Fruit fly (Drosophila melanogaster) whole organism, embryonic: ENCODE data around the gene Nplp3.

ENCODE experiments used
- Aef1 ChIP-seq: fragments of 200-800 bp; sonication (Bioruptor generic); IDR thresholded peaks from 3 replicates; pipeline ENCODE4 v1.3.6; 2022; ENCODE audit warnings: missing biosample characterization, missing genetic modification characterization
- Awh ChIP-seq: fragments of 200-800 bp; sonication (Bioruptor generic); IDR thresholded peaks from 2 replicates; pipeline ENCODE4, ENCODE4 v1.3.6; 2022; ENCODE audit warnings: missing biosample characterization, missing genetic modification characterization
- B-H1 ChIP-seq: fragments of 200-800 bp; sonication (Bioruptor generic); IDR thresholded peaks from 3 replicates; pipeline ENCODE4 v1.3.6; 2022; ENCODE audit warnings: missing biosample characterization, missing genetic modification characterization
- Bteb2 ChIP-seq: fragments of 200-800 bp; sonication (Bioruptor generic); optimal IDR thresholded peaks from 2 replicates; lab custom pipeline; 2016; ENCODE audit warnings: missing biosample characterization, missing genetic modification characterization
- CG11560 ChIP-seq: fragments of 200-800 bp; sonication (Bioruptor generic); IDR thresholded peaks from 3 replicates; pipeline ENCODE4 v1.3.6; 2022; ENCODE audit warnings: missing biosample characterization, missing genetic modification characterization
- CG1233 ChIP-seq: fragments of 200-800 bp; sonication (Bioruptor generic); optimal IDR thresholded peaks from 4 replicates; lab custom pipeline; 2018; ENCODE audit warnings: missing biosample characterization, mild to moderate bottlenecking, missing genetic modification characterization
- CG1529 ChIP-seq: fragments of 200-800 bp; sonication (Bioruptor generic); optimal IDR thresholded peaks from 3 replicates; lab custom pipeline; 2018; ENCODE audit warnings: missing biosample characterization, missing genetic modification characterization
- CG15514 ChIP-seq: fragments of 200-800 bp; sonication (Bioruptor generic); optimal IDR thresholded peaks from 3 replicates; lab custom pipeline; 2017; ENCODE audit warnings: missing biosample characterization, missing genetic modification characterization, mild to moderate bottlenecking, moderate library complexity, missing genetic modification reagents
- CG1603 ChIP-seq: fragments of 200-800 bp; sonication (Bioruptor generic); optimal IDR thresholded peaks from 2 replicates; lab custom pipeline; 2019; ENCODE audit warnings: missing biosample characterization, mild to moderate bottlenecking, missing genetic modification characterization, moderate library complexity
- CG16813 ChIP-seq: fragments of 200-800 bp; sonication (Bioruptor generic); IDR thresholded peaks from 3 replicates; pipeline ENCODE4 v1.3.6; 2022; ENCODE audit warnings: missing biosample characterization, missing genetic modification characterization; ENCODE audit not compliant: partially characterized antibody
- CG17186 ChIP-seq: fragments of 200-800 bp; sonication (Bioruptor generic); optimal IDR thresholded peaks from 3 replicates; lab custom pipeline; 2017; ENCODE audit warnings: missing biosample characterization, missing genetic modification reagents, missing genetic modification characterization
- CG18599 ChIP-seq: fragments of 200-800 bp; sonication (Bioruptor generic); optimal IDR thresholded peaks from 3 replicates; lab custom pipeline; 2017; ENCODE audit warnings: missing biosample characterization, missing genetic modification characterization, mild to moderate bottlenecking, moderate library complexity, missing genetic modification reagents
- CG4854 ChIP-seq: fragments of 200-800 bp; sonication (Bioruptor generic); optimal IDR thresholded peaks from 2 replicates; lab custom pipeline; 2016; ENCODE audit warnings: missing biosample characterization, missing genetic modification characterization, inconsistent platforms
- CG6689 ChIP-seq: fragments of 200-800 bp; sonication (Bioruptor generic); IDR thresholded peaks from 2 replicates; pipeline ENCODE4 v1.3.6; 2022; ENCODE audit warnings: missing biosample characterization, missing genetic modification characterization
- CG7786 ChIP-seq: fragments of 200-800 bp; sonication (Bioruptor generic); optimal IDR thresholded peaks from 2 replicates; lab custom pipeline; 2016; ENCODE audit warnings: missing biosample characterization, missing genetic modification characterization
- CG8281 ChIP-seq: fragments of 200-800 bp; sonication (Bioruptor generic); optimal IDR thresholded peaks from 2 replicates; lab custom pipeline; 2018; ENCODE audit warnings: missing biosample characterization, mild to moderate bottlenecking, missing genetic modification characterization, moderate library complexity
- Hmx ChIP-seq: fragments of 200-800 bp; sonication (Bioruptor generic); optimal IDR thresholded peaks from 2 replicates; lab custom pipeline; 2016; ENCODE audit warnings: missing biosample characterization, missing genetic modification characterization
- Hr51 ChIP-seq, 2 experiments: fragments of 200-800 bp; sonication (Bioruptor generic); optimal IDR thresholded peaks; 2 replicates in 1 of 2; 3 replicates in 1 of 2; lab custom pipeline; 2016 to 2018; ENCODE audit warnings: missing biosample characterization in 2 of 2, missing genetic modification characterization in 2 of 2, mild to moderate bottlenecking in 1 of 2, moderate library complexity in 1 of 2
- Jarid2 ChIP-seq: fragments of 200-800 bp; sonication (Bioruptor generic); optimal IDR thresholded peaks from 3 replicates; lab custom pipeline; 2017; ENCODE audit warnings: mild to moderate bottlenecking, missing biosample characterization, missing genetic modification reagents, missing genetic modification characterization
- Lim3 ChIP-seq: fragments of 200-800 bp; sonication (Bioruptor generic); IDR thresholded peaks from 2 replicates; pipeline ENCODE4 v1.3.6; 2022; ENCODE audit warnings: missing biosample characterization, missing genetic modification characterization
- MTF-1 ChIP-seq: fragments of 200-800 bp; sonication (Bioruptor generic); optimal IDR thresholded peaks from 2 replicates; lab custom pipeline; 2018; ENCODE audit warnings: missing biosample characterization, mild to moderate bottlenecking, missing genetic modification characterization, borderline replicate concordance
- Med ChIP-seq: fragments of 200-800 bp; sonication (Bioruptor generic); peaks from one replicate; lab custom pipeline; 2016; ENCODE audit warnings: missing biosample characterization, missing genetic modification characterization, mild to moderate bottlenecking, inconsistent platforms, moderate library complexity
- Meics ChIP-seq: fragments of 200-800 bp; sonication (Bioruptor generic); optimal IDR thresholded peaks from 2 replicates; lab custom pipeline; 2017; ENCODE audit warnings: missing biosample characterization, mild to moderate bottlenecking, missing genetic modification characterization
- Oaz ChIP-seq: fragments of 200-800 bp; sonication (Bioruptor generic); IDR thresholded peaks from 2 replicates; pipeline ENCODE4 v1.3.6; 2022; ENCODE audit warnings: missing biosample characterization, missing genetic modification characterization
- Pdp1 ChIP-seq, 2 experiments: fragments of 200-800 bp; sonication (Bioruptor generic); optimal IDR thresholded peaks; 3 replicates each; lab custom pipeline; 2016; ENCODE audit warnings: missing biosample characterization in 2 of 2, missing genetic modification characterization in 2 of 2, mild to moderate bottlenecking in 1 of 2, moderate library complexity in 1 of 2
- Ravus ChIP-seq: fragments of 200-800 bp; sonication (Bioruptor generic); IDR thresholded peaks from 2 replicates; pipeline ENCODE4 v1.3.6; 2022; ENCODE audit warnings: missing biosample characterization, missing genetic modification characterization
- Rx ChIP-seq: fragments of 200-800 bp; sonication (Bioruptor generic); IDR thresholded peaks from 2 replicates; pipeline ENCODE4 v1.3.6; 2022; ENCODE audit warnings: missing biosample characterization, missing genetic modification characterization
- Sox100B ChIP-seq: fragments of 200-800 bp; sonication (Bioruptor generic); optimal IDR thresholded peaks from 3 replicates; lab custom pipeline; 2018; ENCODE audit warnings: missing biosample characterization, mild to moderate bottlenecking, missing genetic modification characterization
- al ChIP-seq: fragments of 200-800 bp; sonication (Bioruptor generic); IDR thresholded peaks from 2 replicates; pipeline ENCODE4 v1.3.6; 2022; ENCODE audit warnings: missing biosample characterization, missing genetic modification characterization
- cato ChIP-seq: fragments of 200-800 bp; sonication (Bioruptor generic); optimal IDR thresholded peaks from 2 replicates; lab custom pipeline; 2016; ENCODE audit warnings: missing biosample characterization, missing genetic modification characterization, borderline replicate concordance
- cg ChIP-seq: fragments of 200-800 bp; sonication (Bioruptor generic); optimal IDR thresholded peaks from 3 replicates; lab custom pipeline; 2019; ENCODE audit warnings: missing biosample characterization, mild to moderate bottlenecking, missing genetic modification characterization, moderate library complexity
- da ChIP-seq: fragments of 200-800 bp; sonication (Bioruptor generic); optimal IDR thresholded peaks from 2 replicates; lab custom pipeline; 2016; ENCODE audit warnings: missing biosample characterization, missing genetic modification characterization
- dan ChIP-seq: fragments of 200-800 bp; sonication (Bioruptor generic); IDR thresholded peaks from 2 replicates; pipeline ENCODE4 v1.3.6; 2022; ENCODE audit warnings: missing biosample characterization, missing genetic modification characterization
- esg ChIP-seq: fragments of 200-800 bp; sonication (Bioruptor generic); conservative IDR thresholded peaks from 2 replicates; pipeline ENCODE4 v1.3.6; 2022; ENCODE audit warnings: missing biosample characterization, missing genetic modification characterization
- exex ChIP-seq: fragments of 200-800 bp; sonication (Bioruptor generic); optimal IDR thresholded peaks from 4 replicates; lab custom pipeline; 2018; ENCODE audit warnings: missing biosample characterization, mild to moderate bottlenecking, missing genetic modification characterization, moderate library complexity
- fd3F ChIP-seq: fragments of 200-800 bp; sonication (Bioruptor generic); optimal IDR thresholded peaks from 2 replicates; lab custom pipeline; 2018; ENCODE audit warnings: missing biosample characterization, mild to moderate bottlenecking, missing genetic modification characterization, moderate library complexity
- ind ChIP-seq: fragments of 200-800 bp; sonication (Bioruptor generic); optimal IDR thresholded peaks from 3 replicates; lab custom pipeline; 2016; ENCODE audit warnings: missing biosample characterization, missing genetic modification characterization
- lilli ChIP-seq: fragments of 200-800 bp; sonication (Bioruptor generic); optimal IDR thresholded peaks from 3 replicates; lab custom pipeline; 2016; ENCODE audit warnings: missing biosample characterization, missing genetic modification characterization
- mld ChIP-seq: fragments of 200-800 bp; sonication (Bioruptor generic); IDR thresholded peaks from 3 replicates; pipeline ENCODE4 v1.3.6; 2022; ENCODE audit warnings: missing biosample characterization, missing genetic modification characterization; ENCODE audit not compliant: partially characterized antibody
- nau ChIP-seq: fragments of 200-800 bp; sonication (Bioruptor generic); optimal IDR thresholded peaks from 3 replicates; lab custom pipeline; 2017; ENCODE audit warnings: missing biosample characterization, mild to moderate bottlenecking, missing genetic modification characterization, missing genetic modification reagents
- odd ChIP-seq: fragments of 200-800 bp; sonication (Bioruptor generic); optimal IDR thresholded peaks from 2 replicates; lab custom pipeline; 2017; ENCODE audit warnings: missing biosample characterization, mild to moderate bottlenecking, missing genetic modification characterization
- ranshi ChIP-seq: fragments of 200-800 bp; sonication (Bioruptor generic); IDR thresholded peaks from 2 replicates; pipeline ENCODE4 v1.3.6; 2022; ENCODE audit warnings: missing biosample characterization, missing genetic modification characterization
- ro ChIP-seq: fragments of 200-800 bp; sonication (Bioruptor generic); IDR thresholded peaks from 2 replicates; pipeline ENCODE4 v1.3.6; 2022; ENCODE audit warnings: missing biosample characterization, missing genetic modification characterization
- schlank ChIP-seq: fragments of 200-800 bp; sonication (Bioruptor generic); optimal IDR thresholded peaks from 2 replicates; lab custom pipeline; 2018; ENCODE audit warnings: missing biosample characterization, mild to moderate bottlenecking, missing genetic modification characterization
- sim ChIP-seq: fragments of 200-800 bp; sonication (Bioruptor generic); IDR thresholded peaks from 2 replicates; pipeline ENCODE4 v1.3.6; 2022; ENCODE audit warnings: missing biosample characterization, missing genetic modification characterization
- trem ChIP-seq: fragments of 200-800 bp; optimal IDR thresholded peaks from 3 replicates; lab custom pipeline; 2019; ENCODE audit warnings: missing biosample characterization, mild to moderate bottlenecking, missing genetic modification characterization, moderate library complexity
- twi ChIP-seq: fragments of 200-800 bp; optimal IDR thresholded peaks from 2 replicates; lab custom pipeline; 2019; ENCODE audit warnings: missing biosample characterization, mild to moderate bottlenecking, missing genetic modification characterization, moderate library complexity
- unc-4 ChIP-seq: fragments of 200-800 bp; sonication (Bioruptor generic); IDR thresholded peaks from 2 replicates; pipeline ENCODE4 v1.3.6; 2022; ENCODE audit warnings: missing biosample characterization, missing genetic modification characterization; ENCODE audit not compliant: partially characterized antibody
- unpg ChIP-seq: fragments of 200-800 bp; sonication (Bioruptor generic); optimal IDR thresholded peaks from 3 replicates; lab custom pipeline; 2018; ENCODE audit warnings: missing biosample characterization, mild to moderate bottlenecking, missing genetic modification characterization, moderate library complexity

The Nplp3 gene

dm6 chr3L:16354197-16354596, 36.4 kb downstream of the Nplp3 start, which contains the start of gene Pdh:
Gene Pdh, minus strand, starts transcription at chr3L:16354297.
- TF ChIP-seq Sox100B (GFP tag; lab: Kevin White, UChicago), result no peak
- TF ChIP-seq Pdp1 (GFP tag; optimal IDR thresholded peaks at IDR 0.05; lab: Kevin White, UChicago), result peak in 1 of 2 experiments; percentile 0
- TF ChIP-seq CG15514 (GFP tag; lab: Kevin White, UChicago), result no peak
- peak; percentile 57 for TF ChIP-seq Med (GFP tag; lab: Kevin White, UChicago)
- TF ChIP-seq CG11560 (tag; lab: Robert Waterston, UW), result no peak
- no peak for TF ChIP-seq Hr51 (GFP tag; optimal IDR thresholded peaks at IDR 0.05; lab: Kevin White, UChicago)
- no peak for TF ChIP-seq odd (GFP tag; lab: Kevin White, UChicago)
- TF ChIP-seq Rx (GFP tag; lab: Robert Waterston, UW), result no peak

dm6 chr3L:16356171-16356765, 38.4 kb downstream of the Nplp3 start:
- TF ChIP-seq exex (tag; lab: Kevin White, UChicago) (peak; percentile 87), CG16813 (GFP tag; lab: Robert Waterston, UW) (no peak), Ravus (GFP tag; lab: Robert Waterston, UW) (no peak), twi (tag; lab: Kevin White, UChicago) (no peak), B-H1 (no peak), CG18599 (no peak), sim (GFP tag; lab: Robert Waterston, UW) (no peak), unpg (GFP tag; lab: Kevin White, UChicago) (no peak), mld (no peak), Jarid2 (GFP tag; lab: Kevin White, UChicago) (no peak), Meics (GFP tag; lab: Kevin White, UChicago) (peak; percentile 25), nau (GFP tag; lab: Kevin White, UChicago) (no peak), ro (GFP tag; lab: Robert Waterston, UW) (no peak), Awh (GFP tag; lab: Robert Waterston, UW) (no peak), CG4854 (no peak), Hmx (GFP tag; lab: Kevin White, UChicago) (no peak), fd3F (GFP tag; lab: Kevin White, UChicago) (no peak), CG1603 (tag; lab: Kevin White, UChicago) (no peak), Bteb2 (GFP tag; lab: Kevin White, UChicago) (no peak), Aef1 (GFP tag; lab: Robert Waterston, UW) (no peak), ranshi (no peak), cg (no peak), CG6689 (GFP tag; lab: Robert Waterston, UW) (no peak), trem (tag; lab: Kevin White, UChicago) (no peak), CG1529 (GFP tag; lab: Kevin White, UChicago) (no peak), al (GFP tag; lab: Robert Waterston, UW) (no peak), schlank (peak; percentile 48), CG17186 (GFP tag; lab: Kevin White, UChicago) (no peak), da (GFP tag; lab: Kevin White, UChicago) (no peak), esg (GFP tag; lab: Robert Waterston, UW) (no peak), ind (no peak), dan (GFP tag; lab: Robert Waterston, UW) (no peak), cato (no peak), CG1233 (GFP tag; lab: Kevin White, UChicago) (no peak), unc-4 (no peak), Lim3 (GFP tag; lab: Robert Waterston, UW) (no peak), CG8281 (tag; lab: Kevin White, UChicago) (no peak), lilli (GFP tag; lab: Kevin White, UChicago) (no peak), Oaz (GFP tag; lab: Robert Waterston, UW) (no peak), CG7786 (no peak), MTF-1 (no peak)
